Fruit fly (Drosophila melanogaster) whole organism, prepupa: ENCODE results near the gene CG2924.

Experiments
- Blimp-1 ChIP-seq: fragments of 200-800 bp; sonication (Bioruptor generic); optimal IDR thresholded peaks from 3 replicates; lab custom pipeline; 2017; ENCODE audit warnings: missing biosample characterization, missing genetic modification characterization, mild to moderate bottlenecking, moderate library complexity, missing genetic modification reagents
- CG10669 ChIP-seq: fragments of 200-800 bp; sonication (Bioruptor generic); optimal IDR thresholded peaks from 3 replicates; lab custom pipeline; 2018; ENCODE audit warnings: missing biosample characterization, mild to moderate bottlenecking, missing genetic modification characterization, moderate library complexity
- CG11294 ChIP-seq: fragments of 200-800 bp; sonication (Bioruptor generic); IDR thresholded peaks from 2 replicates; pipeline ENCODE4 v1.3.6; 2022; ENCODE audit warnings: missing biosample characterization, missing genetic modification characterization
- CG11762 ChIP-seq: fragments of 200-800 bp; sonication (Bioruptor generic); optimal IDR thresholded peaks from 3 replicates; lab custom pipeline; 2016; ENCODE audit warnings: missing biosample characterization, missing genetic modification characterization; ENCODE audit not compliant: insufficient read depth
- CG11902 ChIP-seq: fragments of 200-800 bp; sonication (Bioruptor generic); optimal IDR thresholded peaks from 3 replicates; lab custom pipeline; 2016; ENCODE audit warnings: missing biosample characterization, missing genetic modification characterization
- CG15336 ChIP-seq: fragments of 200-800 bp; sonication (Bioruptor generic); IDR thresholded peaks from 2 replicates; pipeline ENCODE4 v1.3.6; 2022; ENCODE audit warnings: missing biosample characterization, missing genetic modification characterization
- CG1621 ChIP-seq: fragments of 200-800 bp; sonication (Bioruptor generic); optimal IDR thresholded peaks from 3 replicates; lab custom pipeline; 2018; ENCODE audit warnings: missing biosample characterization, mild to moderate bottlenecking, missing genetic modification characterization
- CG16779 ChIP-seq: fragments of 200-800 bp; sonication (Bioruptor generic); optimal IDR thresholded peaks from 3 replicates; lab custom pipeline; 2017; ENCODE audit warnings: missing biosample characterization, mild to moderate bottlenecking, missing genetic modification characterization
- CG3032 ChIP-seq: fragments of 200-800 bp; optimal IDR thresholded peaks from 2 replicates; lab custom pipeline; 2019; ENCODE audit warnings: missing biosample characterization, mild to moderate bottlenecking, missing genetic modification characterization, moderate library complexity
- CG31627 ChIP-seq: fragments of 200-800 bp; sonication (Bioruptor generic); optimal IDR thresholded peaks from 3 replicates; lab custom pipeline; 2016; ENCODE audit warnings: missing biosample characterization, missing genetic modification characterization
- CG32006 ChIP-seq: fragments of 200-800 bp; sonication (Bioruptor generic); optimal IDR thresholded peaks from 3 replicates; lab custom pipeline; 2017; ENCODE audit warnings: missing biosample characterization, mild to moderate bottlenecking, missing genetic modification characterization
- CG4318 ChIP-seq: fragments of 200-800 bp; sonication (Bioruptor generic); optimal IDR thresholded peaks from 3 replicates; lab custom pipeline; 2017; ENCODE audit warnings: missing biosample characterization, mild to moderate bottlenecking, missing genetic modification characterization
- CG6163 ChIP-seq: fragments of 200-800 bp; sonication (Bioruptor generic); IDR thresholded peaks from 3 replicates; pipeline ENCODE4 v1.3.6; 2022; ENCODE audit warnings: missing biosample characterization, missing genetic modification characterization
- CG6276 ChIP-seq: fragments of 200-800 bp; sonication (Bioruptor generic); optimal IDR thresholded peaks from 2 replicates; lab custom pipeline; 2017; ENCODE audit warnings: missing biosample characterization, mild to moderate bottlenecking, missing genetic modification characterization
- CG6792 ChIP-seq: fragments of 200-800 bp; sonication (Bioruptor generic); optimal IDR thresholded peaks from 3 replicates; lab custom pipeline; 2016; ENCODE audit warnings: missing biosample characterization, missing genetic modification characterization
- CG6808 ChIP-seq: fragments of 200-800 bp; sonication (Bioruptor generic); optimal IDR thresholded peaks from 3 replicates; lab custom pipeline; 2017; ENCODE audit warnings: missing biosample characterization, missing genetic modification characterization, mild to moderate bottlenecking, moderate library complexity, missing genetic modification reagents
- CG6854 ChIP-seq: fragments of 200-800 bp; sonication (Bioruptor generic); optimal IDR thresholded peaks from 2 replicates; lab custom pipeline; 2017; ENCODE audit warnings: missing biosample characterization, mild to moderate bottlenecking, missing genetic modification characterization
- CG7368 ChIP-seq: fragments of 200-800 bp; sonication (Bioruptor generic); optimal IDR thresholded peaks from 3 replicates; lab custom pipeline; 2016; ENCODE audit warnings: missing biosample characterization, missing genetic modification characterization
- CG8319 ChIP-seq: fragments of 200-800 bp; sonication (Bioruptor generic); optimal IDR thresholded peaks from 3 replicates; lab custom pipeline; 2016; ENCODE audit warnings: missing biosample characterization, missing genetic modification characterization
- Eip78C ChIP-seq: fragments of 200-800 bp; sonication (Bioruptor generic); peaks from one replicate; lab custom pipeline; 2016; ENCODE audit warnings: missing biosample characterization, missing genetic modification characterization
- Hr39 ChIP-seq: fragments of 200-800 bp; sonication (Bioruptor generic); optimal IDR thresholded peaks from 2 replicates; lab custom pipeline; 2016; ENCODE audit warnings: missing biosample characterization, missing genetic modification characterization
- Lpt ChIP-seq: fragments of 200-800 bp; sonication (Bioruptor generic); optimal IDR thresholded peaks from 3 replicates; lab custom pipeline; 2016; ENCODE audit warnings: missing biosample characterization, missing genetic modification characterization
- OdsH ChIP-seq: fragments of 200-800 bp; sonication (Bioruptor generic); optimal IDR thresholded peaks from 3 replicates; lab custom pipeline; 2016; ENCODE audit warnings: missing biosample characterization, missing genetic modification characterization
- Sox14 ChIP-seq: fragments of 200-800 bp; sonication (Bioruptor generic); optimal IDR thresholded peaks from 3 replicates; lab custom pipeline; 2016; ENCODE audit warnings: missing biosample characterization, missing genetic modification characterization
- acj6 ChIP-seq: fragments of 200-800 bp; sonication (Bioruptor generic); optimal IDR thresholded peaks from 3 replicates; lab custom pipeline; 2016; ENCODE audit warnings: missing biosample characterization, missing genetic modification characterization
- cyc ChIP-seq: fragments of 200-800 bp; sonication (Bioruptor generic); optimal IDR thresholded peaks from 3 replicates; lab custom pipeline; 2016; ENCODE audit warnings: missing biosample characterization, missing genetic modification characterization
- dsx ChIP-seq: fragments of 200-800 bp; optimal IDR thresholded peaks from 3 replicates; lab custom pipeline; 2019; ENCODE audit warnings: missing biosample characterization, mild to moderate bottlenecking, missing genetic modification characterization, moderate library complexity; ENCODE audit not compliant: poor library complexity, severe bottlenecking
- fd59A ChIP-seq: fragments of 200-800 bp; sonication (Bioruptor generic); optimal IDR thresholded peaks from 2 replicates; lab custom pipeline; 2017; ENCODE audit warnings: missing biosample characterization, mild to moderate bottlenecking, missing genetic modification characterization, missing genetic modification reagents
- fkh ChIP-seq: fragments of 200-800 bp; sonication (Bioruptor generic); optimal IDR thresholded peaks from 3 replicates; lab custom pipeline; 2017; ENCODE audit warnings: missing biosample characterization, mild to moderate bottlenecking, missing genetic modification characterization, moderate library complexity
- net ChIP-seq: fragments of 200-800 bp; sonication (Bioruptor generic); optimal IDR thresholded peaks from 3 replicates; lab custom pipeline; 2016; ENCODE audit warnings: missing biosample characterization, missing genetic modification characterization
- spab ChIP-seq: fragments of 200-800 bp; sonication (Bioruptor generic); optimal IDR thresholded peaks from 2 replicates; lab custom pipeline; 2017; ENCODE audit warnings: missing biosample characterization, mild to moderate bottlenecking, missing genetic modification characterization, missing genetic modification reagents
- ss ChIP-seq, 2 experiments: fragments of 200-800 bp; sonication (Bioruptor generic); optimal IDR thresholded peaks; 2 replicates in 1 of 2; 3 replicates in 1 of 2; lab custom pipeline; 2017 to 2018; ENCODE audit warnings: mild to moderate bottlenecking in 2 of 2, missing biosample characterization in 2 of 2, missing genetic modification characterization in 2 of 2, moderate library complexity in 1 of 2
- topi ChIP-seq: fragments of 200-800 bp; sonication (Bioruptor generic); optimal IDR thresholded peaks from 3 replicates; lab custom pipeline; 2016; ENCODE audit warnings: missing biosample characterization, missing genetic modification characterization
- vri ChIP-seq: fragments of 200-800 bp; sonication (Bioruptor generic); optimal IDR thresholded peaks from 3 replicates; lab custom pipeline; 2016; ENCODE audit warnings: missing biosample characterization, mild to moderate bottlenecking, missing genetic modification characterization

CG2924 gene

DNA sequence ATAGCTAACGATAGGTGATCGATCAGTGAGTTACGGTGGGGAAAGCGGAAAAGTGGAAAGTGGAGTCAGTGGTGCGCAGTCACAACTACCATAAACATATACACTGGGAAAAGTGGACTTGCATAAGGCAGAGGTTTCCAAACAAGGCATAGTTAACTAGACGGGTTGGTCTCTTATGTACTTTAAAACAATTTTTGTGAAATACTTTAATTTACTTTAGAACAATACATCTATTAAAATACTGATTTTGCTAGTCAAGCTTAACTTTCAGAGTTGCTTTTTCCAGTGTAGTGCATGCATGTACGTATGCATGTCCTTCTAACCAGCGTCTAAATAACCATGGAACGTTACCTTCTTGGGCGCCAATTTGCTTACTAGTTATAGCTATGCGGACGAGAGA, 50.7 kb downstream of the CG2924 start (continued):
- peak; percentile 76 for TF ChIP-seq CG32006 (GFP tag; lab: Kevin White, UChicago)
- no peak for TF ChIP-seq Blimp-1 (GFP tag; lab: Kevin White, UChicago)
- no peak for TF ChIP-seq fd59A (GFP tag; lab: Kevin White, UChicago)
- TF ChIP-seq dsx, result no peak
- TF ChIP-seq CG1621 (tag; lab: Kevin White, UChicago), result no peak
- peak; percentile 6 for TF ChIP-seq CG6808 (GFP tag; lab: Kevin White, UChicago)
- no peak for TF ChIP-seq CG11762 (GFP tag; lab: Kevin White, UChicago)
- TF ChIP-seq CG7368 (GFP tag; lab: Kevin White, UChicago), result no peak
- no peak for TF ChIP-seq CG6854 (GFP tag; lab: Kevin White, UChicago)
- peak; percentile 15 for TF ChIP-seq CG6276 (GFP tag; lab: Kevin White, UChicago)
- TF ChIP-seq CG31627 (GFP tag; lab: Kevin White, UChicago), result no peak
- TF ChIP-seq CG4318 (GFP tag; lab: Kevin White, UChicago), result peak; percentile 55
- TF ChIP-seq fkh, result no peak
- TF ChIP-seq CG3032 (tag; lab: Kevin White, UChicago), result peak; percentile 12
- no peak for TF ChIP-seq cyc (GFP tag; lab: Kevin White, UChicago)
- TF ChIP-seq CG6163 (GFP tag; lab: Robert Waterston, UW), result peak; percentile 58; the same call in 2 of the 3 replicates
- peak; percentile 20 for TF ChIP-seq Lpt (GFP tag; lab: Kevin White, UChicago)
- TF ChIP-seq OdsH (GFP tag; lab: Kevin White, UChicago), result peak; percentile 43
- no peak for TF ChIP-seq CG11902
- TF ChIP-seq CG11294 (GFP tag; lab: Robert Waterston, UW), result no peak

DNA sequence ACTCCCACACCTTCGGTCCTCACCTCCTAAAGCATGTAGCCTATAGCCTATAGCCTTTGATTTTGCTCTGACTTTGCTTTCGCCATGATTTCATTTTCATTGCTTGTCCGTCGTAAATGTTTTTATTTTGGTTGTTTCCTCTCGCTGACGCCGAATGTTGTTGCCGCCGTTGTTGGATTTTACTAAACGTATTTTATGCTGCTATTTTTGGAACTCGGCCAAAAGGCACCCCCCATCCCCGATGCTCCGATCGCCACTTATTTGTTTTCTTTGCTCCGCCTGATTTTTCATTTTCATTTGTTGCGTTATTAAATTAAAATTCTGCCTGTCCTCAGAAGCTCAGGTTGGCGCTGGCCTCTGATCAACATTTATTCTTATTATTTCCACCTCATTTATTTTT, 51.3 kb downstream of the CG2924 start:
- TF ChIP-seq net (GFP tag; lab: Kevin White, UChicago) (peak; percentile 23), ss (GFP tag; optimal IDR thresholded peaks at IDR 0.05; lab: Kevin White, UChicago) (no peak)

DNA sequence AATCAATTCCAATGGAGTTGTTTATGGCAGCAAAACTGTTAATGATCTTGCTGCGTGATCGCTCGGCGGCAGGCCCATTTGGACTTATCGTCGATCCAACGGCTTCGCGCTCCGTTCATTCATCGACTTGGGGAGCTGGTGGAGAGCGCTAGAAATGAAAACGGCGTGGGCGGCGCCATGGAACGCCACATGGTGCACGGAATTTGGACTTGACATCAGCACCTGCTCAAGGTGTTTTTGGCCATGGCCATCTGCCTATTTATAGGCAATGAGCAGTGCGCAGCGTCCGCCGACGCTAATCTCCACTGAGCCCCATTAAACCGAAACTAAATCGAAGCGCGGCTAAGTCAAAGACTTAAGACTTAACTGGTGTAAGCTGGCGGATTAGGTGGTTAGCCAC, 52.1 kb downstream of the CG2924 start:
- TF ChIP-seq CG8319 (GFP tag; lab: Kevin White, UChicago) (no peak), CG32006 (GFP tag; lab: Kevin White, UChicago) (no peak), Eip78C (GFP tag; lab: Kevin White, UChicago) (no peak), Sox14 (GFP tag; lab: Kevin White, UChicago) (no peak), topi (no peak), CG7368 (GFP tag; lab: Kevin White, UChicago) (no peak), acj6 (GFP tag; lab: Kevin White, UChicago) (no peak), CG6854 (GFP tag; lab: Kevin White, UChicago) (no peak), CG10669 (GFP tag; lab: Kevin White, UChicago) (no peak), spab (no peak), CG16779 (no peak), OdsH (GFP tag; lab: Kevin White, UChicago) (no peak), fkh (no peak), Hr39 (GFP tag; lab: Kevin White, UChicago) (no peak), CG15336 (no peak), vri (GFP tag; lab: Kevin White, UChicago) (no peak), net (GFP tag; lab: Kevin White, UChicago) (no peak), ss (GFP tag; optimal IDR thresholded peaks at IDR 0.05; lab: Kevin White, UChicago) (no peak), CG6792 (GFP tag; lab: Kevin White, UChicago) (no peak), CG6163 (GFP tag; lab: Robert Waterston, UW) (no peak)
